Fruit fly (Drosophila melanogaster) whole organism, adult: ENCODE results near the gene Syt1.

Experiments used
- CG11617 ChIP-seq: fragments of 200-800 bp; sonication (Bioruptor generic); optimal IDR thresholded peaks from 2 replicates; lab custom pipeline; 2017; ENCODE audit warnings: mild to moderate bottlenecking, missing biosample characterization, missing genetic modification reagents, missing genetic modification characterization
- CG12768 ChIP-seq: fragments of 200-800 bp; sonication (Bioruptor generic); optimal IDR thresholded peaks from 2 replicates; lab custom pipeline; 2017; ENCODE audit warnings: missing biosample characterization, missing genetic modification characterization, mild to moderate bottlenecking, moderate library complexity, missing genetic modification reagents
- CG14711 ChIP-seq: fragments of 200-800 bp; sonication (Bioruptor generic); optimal IDR thresholded peaks from 2 replicates; lab custom pipeline; 2018; ENCODE audit warnings: missing biosample characterization, mild to moderate bottlenecking, missing genetic modification characterization, moderate library complexity
- CG1620 ChIP-seq: fragments of 200-800 bp; sonication (Bioruptor generic); optimal IDR thresholded peaks from 2 replicates; lab custom pipeline; 2016; ENCODE audit warnings: missing biosample characterization, missing genetic modification characterization
- CG33017 ChIP-seq: fragments of 200-800 bp; sonication (Bioruptor generic); optimal IDR thresholded peaks from 2 replicates; lab custom pipeline; 2018; ENCODE audit warnings: missing biosample characterization, mild to moderate bottlenecking, missing genetic modification characterization, moderate library complexity
- CG5204 ChIP-seq: fragments of 200-800 bp; sonication (Bioruptor generic); optimal IDR thresholded peaks from 2 replicates; lab custom pipeline; 2016; ENCODE audit warnings: missing biosample characterization, missing genetic modification characterization
- CG7045 ChIP-seq: fragments of 200-800 bp; sonication (Bioruptor generic); optimal IDR thresholded peaks from 2 replicates; lab custom pipeline; 2017; ENCODE audit warnings: missing biosample characterization, mild to moderate bottlenecking, missing genetic modification characterization
- CG7101 ChIP-seq: fragments of 200-800 bp; sonication (Bioruptor generic); optimal IDR thresholded peaks from 2 replicates; lab custom pipeline; 2018; ENCODE audit warnings: missing biosample characterization, mild to moderate bottlenecking, missing genetic modification characterization, moderate library complexity
- Clk ChIP-seq: fragments of 200-800 bp; sonication (Bioruptor generic); optimal IDR thresholded peaks from 2 replicates; lab custom pipeline; 2017; ENCODE audit warnings: missing biosample characterization, missing genetic modification characterization
- Crg-1 ChIP-seq: fragments of 200-800 bp; sonication (Bioruptor generic); optimal IDR thresholded peaks from 2 replicates; lab custom pipeline; 2016; ENCODE audit warnings: missing biosample characterization, missing genetic modification characterization
- Hr96 ChIP-seq: fragments of 200-800 bp; sonication (Bioruptor generic); optimal IDR thresholded peaks from 2 replicates; lab custom pipeline; 2016; ENCODE audit warnings: missing biosample characterization, missing genetic modification characterization
- Mnt ChIP-seq: fragments of 200-800 bp; sonication (Bioruptor generic); optimal IDR thresholded peaks from 2 replicates; lab custom pipeline; 2016; ENCODE audit warnings: missing biosample characterization, mild to moderate bottlenecking, missing genetic modification characterization
- bab1 ChIP-seq: fragments of 200-800 bp; sonication (Bioruptor generic); optimal IDR thresholded peaks from 3 replicates; lab custom pipeline; 2019; ENCODE audit warnings: missing biosample characterization, mild to moderate bottlenecking, missing genetic modification characterization, moderate library complexity
- cic ChIP-seq: fragments of 200-800 bp; sonication (Bioruptor generic); optimal IDR thresholded peaks from 2 replicates; lab custom pipeline; 2017; ENCODE audit warnings: missing biosample characterization, mild to moderate bottlenecking, missing genetic modification characterization, moderate library complexity
- cnc ChIP-seq, 2 experiments: fragments of >200 bp; optimal IDR thresholded peaks; 2 replicates each; lab custom pipeline; 2017
- kay ChIP-seq: fragments of 200-800 bp; sonication (Bioruptor generic); peaks from one replicate; lab custom pipeline; 2016; ENCODE audit warnings: missing biosample characterization, missing genetic modification characterization, borderline replicate concordance
- ovo ChIP-seq: fragments of 200-800 bp; sonication (Bioruptor generic); optimal IDR thresholded peaks from 2 replicates; lab custom pipeline; 2016; ENCODE audit warnings: missing biosample characterization, missing genetic modification characterization
- pad ChIP-seq: fragments of 200-800 bp; sonication (Bioruptor generic); optimal IDR thresholded peaks from 3 replicates; lab custom pipeline; 2017; ENCODE audit warnings: missing biosample characterization, missing genetic modification characterization, mild to moderate bottlenecking, moderate library complexity, missing genetic modification reagents
- tj ChIP-seq: fragments of 200-800 bp; sonication (Bioruptor generic); optimal IDR thresholded peaks from 3 replicates; lab custom pipeline; 2017; ENCODE audit warnings: missing biosample characterization, mild to moderate bottlenecking, missing genetic modification characterization, moderate library complexity
- toe ChIP-seq: fragments of 200-800 bp; sonication (Bioruptor generic); optimal IDR thresholded peaks from 2 replicates; lab custom pipeline; 2016; ENCODE audit warnings: missing biosample characterization, missing genetic modification characterization

The Syt1 gene

DNA sequence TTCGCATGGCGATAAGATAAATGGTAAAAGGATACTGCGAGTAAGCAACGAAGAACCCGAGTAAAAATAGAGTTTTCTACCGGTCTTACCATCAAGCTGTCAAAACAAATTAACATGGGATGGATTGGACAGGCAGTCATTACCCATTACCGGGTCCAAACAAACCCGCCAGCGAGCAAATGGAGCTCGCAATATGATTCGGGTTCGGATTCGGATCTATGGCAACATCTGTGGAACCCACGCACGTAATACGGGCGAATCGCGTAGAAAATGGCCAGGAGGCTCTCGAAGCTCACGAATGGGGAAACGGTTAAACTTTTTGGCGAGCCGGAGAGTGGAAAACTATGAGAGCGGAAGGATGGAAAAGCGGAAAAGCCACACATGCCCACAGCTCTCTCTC, 2.6 kb downstream of the Syt1 start:
- no peak for TF ChIP-seq Mnt (GFP tag; lab: Kevin White, UChicago)
- TF ChIP-seq Clk (GFP tag; lab: Kevin White, UChicago): no peak
- TF ChIP-seq CG12768 (GFP tag; lab: Kevin White, UChicago): no peak
- no peak for TF ChIP-seq CG14711 (tag; lab: Kevin White, UChicago)
- TF ChIP-seq cnc (optimal IDR thresholded peaks at IDR 0.05; lab: Kevin White, UChicago): no peak
- no peak for TF ChIP-seq pad (GFP tag; lab: Kevin White, UChicago)
- TF ChIP-seq ovo (GFP tag; lab: Kevin White, UChicago): no peak
- TF ChIP-seq kay: no peak
- no peak for TF ChIP-seq CG7045
- TF ChIP-seq CG11617: no peak
- no peak for TF ChIP-seq CG7101 (tag; lab: Kevin White, UChicago)
- TF ChIP-seq toe (GFP tag; lab: Kevin White, UChicago): no peak
- TF ChIP-seq CG33017 (tag; lab: Kevin White, UChicago): no peak
- TF ChIP-seq Hr96 (GFP tag; lab: Kevin White, UChicago): no peak
- TF ChIP-seq tj (GFP tag; lab: Kevin White, UChicago): no peak
- TF ChIP-seq cic (GFP tag; lab: Kevin White, UChicago): no peak
- TF ChIP-seq bab1 (GFP tag; lab: Kevin White, UChicago): no peak
- TF ChIP-seq Crg-1 (GFP tag; lab: Kevin White, UChicago): no peak
- no peak for TF ChIP-seq CG1620 (GFP tag; lab: Kevin White, UChicago)
- TF ChIP-seq CG5204 (GFP tag; lab: Kevin White, UChicago): no peak

DNA sequence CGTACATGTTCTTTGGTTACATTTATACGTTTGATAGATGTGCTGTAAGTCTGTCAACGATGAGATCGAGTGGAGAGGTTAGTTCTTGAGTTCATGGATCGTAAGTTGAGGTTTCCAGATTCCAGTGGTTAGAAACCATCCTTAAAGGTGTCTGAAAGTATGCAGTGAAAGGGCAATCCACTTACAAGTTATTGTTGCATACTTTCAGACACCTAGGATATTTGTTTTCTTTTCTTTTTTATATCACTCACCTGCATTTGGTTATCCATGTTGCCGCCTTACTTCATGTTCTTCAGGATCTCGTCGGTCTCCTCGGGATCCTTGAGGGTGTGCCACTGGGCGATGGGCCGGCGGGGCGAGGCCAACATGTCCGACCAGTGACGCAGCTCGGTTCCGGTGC, 17.0 kb downstream of the Syt1 start:
- TF ChIP-seq CG5204 (GFP tag; lab: Kevin White, UChicago): no peak
- TF ChIP-seq CG33017 (tag; lab: Kevin White, UChicago): no peak
- TF ChIP-seq cic (GFP tag; lab: Kevin White, UChicago): no peak
- TF ChIP-seq tj (GFP tag; lab: Kevin White, UChicago): no peak
- no peak for TF ChIP-seq CG1620 (GFP tag; lab: Kevin White, UChicago)
- TF ChIP-seq CG7101 (tag; lab: Kevin White, UChicago): no peak
- no peak for TF ChIP-seq pad (GFP tag; lab: Kevin White, UChicago)
- no peak for TF ChIP-seq ovo (GFP tag; lab: Kevin White, UChicago)
- TF ChIP-seq Mnt (GFP tag; lab: Kevin White, UChicago): no peak
- no peak for TF ChIP-seq bab1 (GFP tag; lab: Kevin White, UChicago)
- TF ChIP-seq CG12768 (GFP tag; lab: Kevin White, UChicago): no peak
- no peak for TF ChIP-seq Hr96 (GFP tag; lab: Kevin White, UChicago)
- TF ChIP-seq cnc (optimal IDR thresholded peaks at IDR 0.05; lab: Kevin White, UChicago): no peak
- TF ChIP-seq kay: no peak
- no peak for TF ChIP-seq CG11617
- TF ChIP-seq CG14711 (tag; lab: Kevin White, UChicago): no peak
- TF ChIP-seq CG7045: no peak
- TF ChIP-seq toe (GFP tag; lab: Kevin White, UChicago): no peak
- no peak for TF ChIP-seq Clk (GFP tag; lab: Kevin White, UChicago)
- TF ChIP-seq Crg-1 (GFP tag; lab: Kevin White, UChicago): no peak

DNA sequence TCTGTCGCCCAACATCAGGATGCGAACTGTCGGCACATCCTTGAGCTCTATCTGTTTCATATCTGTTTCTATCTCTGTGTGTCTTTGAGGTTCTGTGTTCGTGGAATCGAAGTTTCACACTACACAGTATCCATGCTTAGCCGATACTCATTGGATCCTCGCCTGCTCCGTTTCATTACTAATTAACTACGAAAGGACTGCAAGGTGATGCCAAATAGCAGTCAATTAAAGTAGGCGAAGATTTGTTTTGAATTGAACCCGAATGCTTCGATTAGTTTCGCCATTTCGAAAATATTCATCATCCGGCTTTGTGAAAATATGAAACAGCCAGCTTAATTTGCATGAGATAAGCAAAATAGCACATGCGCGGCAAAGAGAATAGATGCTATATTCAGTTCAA, 28.1 kb downstream of the Syt1 start, which contains the start of gene CG15399:
CG15399 (minus strand) TSS at position 101 of the 400 bp plus-strand sequence.
- no peak for TF ChIP-seq Mnt (GFP tag; lab: Kevin White, UChicago)
- TF ChIP-seq CG7045: no peak
- TF ChIP-seq tj (GFP tag; lab: Kevin White, UChicago): no peak
- no peak for TF ChIP-seq cnc (optimal IDR thresholded peaks at IDR 0.05; lab: Kevin White, UChicago)
- TF ChIP-seq toe (GFP tag; lab: Kevin White, UChicago): no peak
- no peak for TF ChIP-seq CG1620 (GFP tag; lab: Kevin White, UChicago)
- TF ChIP-seq Hr96 (GFP tag; lab: Kevin White, UChicago): no peak

DNA sequence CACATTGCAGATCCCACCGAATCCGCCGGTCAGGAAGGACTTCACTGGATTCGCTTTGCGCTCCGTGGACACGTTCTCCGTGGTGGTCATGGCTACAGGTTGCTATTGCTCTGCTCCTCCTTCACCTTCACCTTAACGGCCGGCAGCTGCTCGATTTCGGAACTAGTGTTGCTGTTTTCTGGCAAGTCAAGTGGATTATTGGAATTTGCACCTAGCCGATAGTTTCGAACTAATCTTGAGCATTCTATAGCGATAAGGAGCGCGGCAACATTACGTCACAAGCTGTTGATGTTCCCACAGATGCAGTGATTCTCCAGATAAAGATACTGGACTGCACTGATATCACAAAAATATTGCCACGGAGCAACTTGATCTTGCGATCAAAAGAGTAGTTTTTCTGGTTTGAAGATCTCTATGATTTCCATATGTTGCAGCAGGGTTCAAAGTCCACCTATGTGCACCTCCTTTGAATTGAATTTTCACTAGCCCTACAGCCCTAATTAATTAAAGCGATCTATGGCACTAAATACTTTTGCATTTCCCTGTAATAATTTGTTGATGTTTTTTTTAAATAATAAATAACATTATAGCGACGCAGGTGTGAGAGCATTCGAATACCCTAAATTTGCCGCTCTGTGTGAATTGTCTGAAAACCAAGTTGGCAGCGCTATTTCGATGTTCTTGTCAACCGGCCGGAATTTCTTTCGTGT, 30.1 kb downstream of the Syt1 start, which contains the start of the genes colt and HINT1:
colt (minus strand) TSS at position 594 of the 710 bp plus-strand sequence.
HINT1 (plus strand) TSS at position 660 of the 710 bp plus-strand sequence.
- TF ChIP-seq CG14711 (tag; lab: Kevin White, UChicago) (peak; percentile 52), cnc (optimal IDR thresholded peaks at IDR 0.05; lab: Kevin White, UChicago) (no peak), Clk (GFP tag; lab: Kevin White, UChicago) (peak; percentile 56), ovo (GFP tag; lab: Kevin White, UChicago) (peak; percentile 20), tj (GFP tag; lab: Kevin White, UChicago) (peak; percentile 61), kay (no peak), CG7101 (tag; lab: Kevin White, UChicago) (peak; percentile 40), CG33017 (tag; lab: Kevin White, UChicago) (peak; percentile 27), CG12768 (GFP tag; lab: Kevin White, UChicago) (peak; percentile 92), CG5204 (GFP tag; lab: Kevin White, UChicago) (no peak), Hr96 (GFP tag; lab: Kevin White, UChicago) (peak; percentile 76), CG11617 (peak; percentile 77), bab1 (GFP tag; lab: Kevin White, UChicago) (peak; percentile 10), pad (GFP tag; lab: Kevin White, UChicago) (peak; percentile 15), CG7045 (peak; percentile 56), Mnt (GFP tag; lab: Kevin White, UChicago) (peak; percentile 50), CG1620 (GFP tag; lab: Kevin White, UChicago) (peak; percentile 23), cic (GFP tag; lab: Kevin White, UChicago) (peak; percentile 59), toe (GFP tag; lab: Kevin White, UChicago) (peak; percentile 83), Crg-1 (GFP tag; lab: Kevin White, UChicago) (no peak)

DNA sequence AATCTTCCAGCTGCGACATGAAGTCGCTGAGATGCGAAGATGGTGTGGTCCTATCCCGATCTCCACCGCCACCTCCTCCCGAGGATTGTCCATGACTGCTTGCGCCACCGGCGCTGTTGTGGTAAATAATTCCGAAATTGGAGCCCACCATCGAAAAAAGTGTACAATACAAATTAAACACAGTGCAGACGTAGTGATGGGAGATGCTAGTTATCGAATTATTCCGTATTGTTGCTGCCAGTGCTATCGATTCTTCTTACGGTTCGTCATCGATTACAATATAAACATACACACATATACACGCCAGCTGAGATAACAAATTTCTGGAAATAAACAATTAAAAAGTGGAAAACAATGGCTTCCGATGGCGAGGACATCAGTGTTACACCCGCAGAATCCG, 32.2 kb downstream of the Syt1 start, which contains the start of the genes Taf10b and Taf10:
Taf10b (minus strand) TSS at position 219 of the 400 bp plus-strand sequence.
Taf10 (plus strand) TSS at position 264 of the 400 bp plus-strand sequence.
- TF ChIP-seq bab1 (GFP tag; lab: Kevin White, UChicago) (peak; percentile 65), cic (GFP tag; lab: Kevin White, UChicago) (peak; percentile 60), ovo (GFP tag; lab: Kevin White, UChicago) (no peak)
